Fruit fly (Drosophila melanogaster) whole organism, embryonic: ENCODE results near the gene CG17154.

Source experiments
- Adf1 ChIP-seq: fragments of 200-800 bp; sonication (Bioruptor generic); IDR thresholded peaks from 2 replicates; pipeline ENCODE4 v1.3.6; 2022; ENCODE audit warnings: missing biosample characterization, missing genetic modification characterization
- Bteb2 ChIP-seq: fragments of 200-800 bp; sonication (Bioruptor generic); optimal IDR thresholded peaks from 2 replicates; lab custom pipeline; 2016; ENCODE audit warnings: missing biosample characterization, missing genetic modification characterization
- CG1024 ChIP-seq: fragments of 200-800 bp; sonication (Bioruptor generic); IDR thresholded peaks from 2 replicates; pipeline ENCODE4 v1.3.6; 2022; ENCODE audit warnings: missing biosample characterization, missing genetic modification characterization
- CG12659 ChIP-seq: fragments of 200-800 bp; sonication (Bioruptor generic); optimal IDR thresholded peaks from 3 replicates; lab custom pipeline; 2017; ENCODE audit warnings: mild to moderate bottlenecking, missing biosample characterization, missing genetic modification reagents, missing genetic modification characterization
- CG12769 ChIP-seq: fragments of 200-800 bp; sonication (Bioruptor generic); optimal IDR thresholded peaks from 2 replicates; lab custom pipeline; 2019; ENCODE audit warnings: missing biosample characterization, mild to moderate bottlenecking, missing genetic modification characterization, moderate library complexity
- CG13287 ChIP-seq: fragments of 200-800 bp; sonication (Bioruptor generic); IDR thresholded peaks from 2 replicates; pipeline ENCODE4 v1.3.6; 2022; ENCODE audit warnings: missing biosample characterization, missing genetic modification characterization; ENCODE audit not compliant: partially characterized antibody
- CG13296 ChIP-seq: fragments of 200-800 bp; sonication (Bioruptor generic); optimal IDR thresholded peaks from 3 replicates; lab custom pipeline; 2018; ENCODE audit warnings: missing biosample characterization, mild to moderate bottlenecking, missing genetic modification characterization
- CG13424 ChIP-seq: fragments of 200-800 bp; sonication (Bioruptor generic); optimal IDR thresholded peaks from 2 replicates; lab custom pipeline; 2019; ENCODE audit warnings: missing biosample characterization, mild to moderate bottlenecking, missing genetic modification characterization, moderate library complexity
- CG15514 ChIP-seq: fragments of 200-800 bp; sonication (Bioruptor generic); optimal IDR thresholded peaks from 3 replicates; lab custom pipeline; 2017; ENCODE audit warnings: missing biosample characterization, missing genetic modification characterization, mild to moderate bottlenecking, moderate library complexity, missing genetic modification reagents
- CG30403 ChIP-seq: fragments of 200-800 bp; sonication (Bioruptor generic); optimal IDR thresholded peaks from 3 replicates; lab custom pipeline; 2016; ENCODE audit warnings: missing biosample characterization, missing genetic modification characterization
- CG32767 ChIP-seq: fragments of 200-800 bp; sonication (Bioruptor generic); IDR thresholded peaks from 2 replicates; pipeline ENCODE4 v1.3.6; 2022; ENCODE audit warnings: missing biosample characterization, missing genetic modification characterization
- CG34422 ChIP-seq: fragments of 200-800 bp; sonication (Bioruptor generic); IDR thresholded peaks from 3 replicates; pipeline ENCODE4 v1.3.6; 2022; ENCODE audit warnings: missing biosample characterization, missing genetic modification characterization
- CG3838 ChIP-seq: fragments of 200-800 bp; sonication (Bioruptor generic); optimal IDR thresholded peaks from 3 replicates; lab custom pipeline; 2016; ENCODE audit warnings: missing biosample characterization, missing genetic modification characterization
- CG3995 ChIP-seq: fragments of 200-800 bp; sonication (Bioruptor generic); optimal IDR thresholded peaks from 3 replicates; lab custom pipeline; 2016; ENCODE audit warnings: missing biosample characterization, missing genetic modification characterization
- CG42726 ChIP-seq: fragments of 200-800 bp; sonication (Bioruptor generic); IDR thresholded peaks from 2 replicates; pipeline ENCODE4 v1.3.6; 2022; ENCODE audit warnings: missing biosample characterization, missing genetic modification characterization; ENCODE audit not compliant: partially characterized antibody
- CG6175 ChIP-seq: fragments of 200-800 bp; sonication (Bioruptor generic); IDR thresholded peaks from 3 replicates; pipeline ENCODE4 v1.3.6; 2022; ENCODE audit warnings: missing biosample characterization, missing genetic modification characterization
- CG6272 ChIP-seq: fragments of 200-800 bp; sonication (Bioruptor generic); IDR thresholded peaks from 2 replicates; pipeline ENCODE4 v1.3.6; 2022; ENCODE audit warnings: missing biosample characterization, missing genetic modification characterization
- CG6791 ChIP-seq: fragments of 200-800 bp; sonication (Bioruptor generic); IDR thresholded peaks from 3 replicates; pipeline ENCODE4 v1.3.6; 2022; ENCODE audit warnings: missing biosample characterization, missing genetic modification characterization; ENCODE audit not compliant: partially characterized antibody
- CG8089 ChIP-seq: fragments of 200-800 bp; sonication (Bioruptor generic); optimal IDR thresholded peaks from 3 replicates; lab custom pipeline; 2016; ENCODE audit warnings: missing biosample characterization, missing genetic modification characterization
- CG8765 ChIP-seq: fragments of 200-800 bp; sonication (Bioruptor generic); IDR thresholded peaks from 2 replicates; pipeline ENCODE4 v1.3.6; 2022; ENCODE audit warnings: missing biosample characterization, missing genetic modification characterization
- CkIIα-i1 ChIP-seq: fragments of 200-800 bp; sonication (Bioruptor generic); IDR thresholded peaks from 2 replicates; pipeline ENCODE4 v1.3.6; 2022; ENCODE audit warnings: missing biosample characterization, missing genetic modification characterization
- Doc2 ChIP-seq: fragments of 200-800 bp; sonication (Bioruptor generic); IDR thresholded peaks from 2 replicates; pipeline ENCODE4 v1.3.6; 2022; ENCODE audit warnings: missing biosample characterization, missing genetic modification characterization
- Gsc ChIP-seq: fragments of 200-800 bp; sonication (Bioruptor generic); IDR thresholded peaks from 2 replicates; pipeline ENCODE4 v1.3.6; 2022; ENCODE audit warnings: missing biosample characterization, missing genetic modification characterization
- H15 ChIP-seq: fragments of 200-800 bp; sonication (Bioruptor generic); IDR thresholded peaks from 3 replicates; pipeline ENCODE4 v1.3.6; 2022; ENCODE audit warnings: missing biosample characterization, missing genetic modification characterization
- Hr39 ChIP-seq: fragments of >200 bp; optimal IDR thresholded peaks from 2 replicates; lab custom pipeline; 2017
- Opbp ChIP-seq: fragments of 200-800 bp; sonication (Bioruptor generic); IDR thresholded peaks from 3 replicates; pipeline ENCODE4 v1.3.6; 2022; ENCODE audit warnings: missing biosample characterization, missing genetic modification characterization; ENCODE audit not compliant: partially characterized antibody
- Rx ChIP-seq: fragments of 200-800 bp; sonication (Bioruptor generic); IDR thresholded peaks from 2 replicates; pipeline ENCODE4 v1.3.6; 2022; ENCODE audit warnings: missing biosample characterization, missing genetic modification characterization
- al ChIP-seq: fragments of 200-800 bp; sonication (Bioruptor generic); IDR thresholded peaks from 2 replicates; pipeline ENCODE4 v1.3.6; 2022; ENCODE audit warnings: missing biosample characterization, missing genetic modification characterization
- aop ChIP-seq: fragments of 200-800 bp; sonication (Bioruptor generic); IDR thresholded peaks from 2 replicates; pipeline ENCODE4 v1.3.6; 2022; ENCODE audit warnings: missing biosample characterization, missing genetic modification characterization
- ato ChIP-seq: fragments of 200-800 bp; sonication (Bioruptor generic); IDR thresholded peaks from 2 replicates; pipeline ENCODE4 v1.3.6; 2022; ENCODE audit warnings: missing biosample characterization, missing genetic modification characterization; ENCODE audit not compliant: partially characterized antibody
- cad ChIP-seq: fragments of >200 bp; optimal IDR thresholded peaks from 2 replicates; lab custom pipeline; 2017; ENCODE audit warnings: missing biosample characterization, missing genetic modification characterization
- caup ChIP-seq: fragments of 200-800 bp; sonication (Bioruptor generic); optimal IDR thresholded peaks from 3 replicates; lab custom pipeline; 2017; ENCODE audit warnings: missing biosample characterization, mild to moderate bottlenecking, missing genetic modification characterization, moderate library complexity; ENCODE audit not compliant: severe bottlenecking
- dpn ChIP-seq, 2 experiments: fragments of 200-800 bp; sonication (Bioruptor generic); optimal IDR thresholded peaks; 3 replicates each; lab custom pipeline; 2016; ENCODE audit warnings: missing biosample characterization in 2 of 2, missing genetic modification characterization in 2 of 2
- ewg ChIP-seq: fragments of 200-800 bp; sonication (Bioruptor generic); optimal IDR thresholded peaks from 3 replicates; lab custom pipeline; 2017; ENCODE audit warnings: mild to moderate bottlenecking, missing biosample characterization, missing genetic modification reagents, missing genetic modification characterization
- eyg ChIP-seq: fragments of 200-800 bp; sonication (Bioruptor generic); optimal IDR thresholded peaks from 3 replicates; lab custom pipeline; 2016; ENCODE audit warnings: missing biosample characterization, missing genetic modification characterization
- gcm ChIP-seq: fragments of 200-800 bp; sonication (Bioruptor generic); optimal IDR thresholded peaks from 2 replicates; lab custom pipeline; 2019; ENCODE audit warnings: missing biosample characterization, mild to moderate bottlenecking, missing genetic modification characterization, moderate library complexity
- hbn ChIP-seq: fragments of 200-800 bp; sonication (Bioruptor generic); IDR thresholded peaks from 2 replicates; pipeline ENCODE4 v1.3.6; 2022; ENCODE audit warnings: missing biosample characterization, missing genetic modification characterization; ENCODE audit not compliant: partially characterized antibody
- ind ChIP-seq: fragments of 200-800 bp; sonication (Bioruptor generic); optimal IDR thresholded peaks from 3 replicates; lab custom pipeline; 2016; ENCODE audit warnings: missing biosample characterization, missing genetic modification characterization
- jing ChIP-seq: fragments of 200-800 bp; sonication (Bioruptor generic); optimal IDR thresholded peaks from 2 replicates; lab custom pipeline; 2018; ENCODE audit warnings: missing biosample characterization, mild to moderate bottlenecking, missing genetic modification characterization
- klu ChIP-seq: fragments of 200-800 bp; sonication (Bioruptor generic); IDR thresholded peaks from 2 replicates; pipeline ENCODE4 v1.3.6; 2022; ENCODE audit warnings: missing biosample characterization, missing genetic modification characterization
- nerfin-2 ChIP-seq: fragments of 200-800 bp; sonication (Bioruptor generic); IDR thresholded peaks from 2 replicates; pipeline ENCODE4 v1.3.6; 2022; ENCODE audit warnings: missing biosample characterization, missing genetic modification characterization; ENCODE audit not compliant: partially characterized antibody
- pb ChIP-seq: fragments of 200-800 bp; sonication (Bioruptor generic); optimal IDR thresholded peaks from 3 replicates; lab custom pipeline; 2016; ENCODE audit warnings: missing biosample characterization, missing genetic modification characterization
- pho ChIP-seq: fragments of 200-800 bp; sonication (Bioruptor generic); optimal IDR thresholded peaks from 2 replicates; lab custom pipeline; 2016; ENCODE audit warnings: missing biosample characterization, missing genetic modification characterization
- pum ChIP-seq: fragments of 200-800 bp; sonication (Bioruptor generic); optimal IDR thresholded peaks from 2 replicates; lab custom pipeline; 2016; ENCODE audit warnings: missing biosample characterization, missing genetic modification characterization
- pzg ChIP-seq: fragments of 200-800 bp; sonication (Bioruptor generic); optimal IDR thresholded peaks from 3 replicates; lab custom pipeline; 2018; ENCODE audit warnings: missing biosample characterization, mild to moderate bottlenecking, missing genetic modification characterization, moderate library complexity
- ranshi ChIP-seq: fragments of 200-800 bp; sonication (Bioruptor generic); IDR thresholded peaks from 2 replicates; pipeline ENCODE4 v1.3.6; 2022; ENCODE audit warnings: missing biosample characterization, missing genetic modification characterization
- run ChIP-seq: fragments of 200-800 bp; sonication (Bioruptor generic); optimal IDR thresholded peaks from 3 replicates; lab custom pipeline; 2018; ENCODE audit warnings: missing biosample characterization, mild to moderate bottlenecking, missing genetic modification characterization
- sna ChIP-seq: fragments of 200-800 bp; sonication (Bioruptor generic); IDR thresholded peaks from 2 replicates; pipeline ENCODE4 v1.3.6; 2022; ENCODE audit warnings: missing biosample characterization, missing genetic modification characterization; ENCODE audit not compliant: partially characterized antibody
- stwl ChIP-seq: fragments of 200-800 bp; sonication (Bioruptor generic); optimal IDR thresholded peaks from 3 replicates; lab custom pipeline; 2018; ENCODE audit warnings: missing biosample characterization, mild to moderate bottlenecking, missing genetic modification characterization, moderate library complexity
- tap ChIP-seq: fragments of 200-800 bp; optimal IDR thresholded peaks from 3 replicates; lab custom pipeline; 2019; ENCODE audit warnings: missing biosample characterization, mild to moderate bottlenecking, missing genetic modification characterization, moderate library complexity
- tgo ChIP-seq: fragments of 200-800 bp; sonication (Bioruptor generic); IDR thresholded peaks from 3 replicates; pipeline ENCODE4 v1.3.6; 2022; ENCODE audit warnings: missing biosample characterization, missing genetic modification characterization
- vvl ChIP-seq: fragments of 200-800 bp; sonication (Bioruptor generic); IDR thresholded peaks from 2 replicates; pipeline ENCODE4 v1.3.6; 2022; ENCODE audit warnings: missing biosample characterization, missing genetic modification characterization

Gene CG17154

DNA sequence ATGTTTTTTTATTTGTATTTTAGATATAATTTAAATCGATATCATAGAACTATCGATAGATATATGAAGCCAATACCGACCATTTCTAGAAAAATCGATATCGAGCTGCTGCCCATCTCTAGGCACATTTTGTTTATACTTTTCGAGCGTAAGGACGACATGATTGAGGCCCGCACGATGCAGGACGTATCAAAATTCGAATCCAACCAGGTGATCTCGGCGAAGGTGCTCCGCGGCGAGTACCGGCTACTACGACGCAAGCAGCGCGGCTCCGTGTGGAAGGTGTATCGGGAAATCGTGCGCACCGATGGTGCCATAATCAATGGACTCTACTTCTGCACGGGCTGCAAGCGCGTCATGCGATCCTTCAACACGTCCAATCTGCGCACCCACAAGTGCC lies 29.7 kb downstream of the CG17154 start, which contains the start of gene ssp (continued):
- TF ChIP-seq eyg (GFP tag; lab: Kevin White, UChicago) (no peak), CG12659 (peak; percentile 14), CG42726 (GFP tag; lab: Robert Waterston, UW) (no peak; the same call in 1 of the 2 replicates), Bteb2 (GFP tag; lab: Kevin White, UChicago) (no peak), al (GFP tag; lab: Robert Waterston, UW) (no peak), CG12769 (tag; lab: Kevin White, UChicago) (no peak), CG6791 (GFP tag; lab: Robert Waterston, UW) (peak; percentile 81), CG15514 (GFP tag; lab: Kevin White, UChicago) (no peak), CG13287 (GFP tag; lab: Robert Waterston, UW) (peak; percentile 91), dpn (GFP tag; optimal IDR thresholded peaks at IDR 0.05; lab: Kevin White, UChicago) (no peak), pum (GFP tag; lab: Kevin White, UChicago) (no peak), H15 (GFP tag; lab: Robert Waterston, UW) (no peak), nerfin-2 (GFP tag; lab: Robert Waterston, UW) (peak; percentile 61), CG34422 (GFP tag; lab: Robert Waterston, UW) (peak; percentile 20; the same call in 1 of the 3 replicates), tgo (GFP tag; lab: Robert Waterston, UW) (no peak), caup (GFP tag; lab: Kevin White, UChicago) (no peak), CG8089 (no peak), CG13424 (tag; lab: Kevin White, UChicago) (no peak), pb (GFP tag; lab: Kevin White, UChicago) (no peak), CG6272 (GFP tag; lab: Robert Waterston, UW) (no peak), CG6175 (GFP tag; lab: Robert Waterston, UW) (no peak), CG1024 (GFP tag; lab: Robert Waterston, UW) (no peak), vvl (no peak), Adf1 (GFP tag; lab: Robert Waterston, UW) (no peak), run (tag; lab: Kevin White, UChicago) (no peak), klu (GFP tag; lab: Robert Waterston, UW) (no peak), CG32767 (GFP tag; lab: Robert Waterston, UW) (no peak), Opbp (GFP tag; lab: Robert Waterston, UW) (peak; percentile 86), CG8765 (GFP tag; lab: Robert Waterston, UW) (no peak), jing (no peak), CG3838 (GFP tag; lab: Kevin White, UChicago) (no peak), ato (GFP tag; lab: Robert Waterston, UW) (peak; percentile 56; the same call in 1 of the 2 replicates), CG30403 (no peak), CG3995 (GFP tag; lab: Kevin White, UChicago) (no peak), sna (peak; percentile 83), aop (GFP tag; lab: Robert Waterston, UW) (no peak), ind (no peak), Rx (GFP tag; lab: Robert Waterston, UW) (no peak), Hr39 (no peak), pho (GFP tag; lab: Kevin White, UChicago) (no peak), stwl (tag; lab: Kevin White, UChicago) (peak; percentile 79), pzg (peak; percentile 50), cad (GFP tag; lab: Kevin White, UChicago) (no peak), ewg (GFP tag; lab: Kevin White, UChicago) (no peak), ranshi (GFP tag; lab: Robert Waterston, UW) (no peak), CkIIα-i1 (GFP tag; lab: Robert Waterston, UW) (no peak), Gsc (no peak), gcm (GFP tag; lab: Kevin White, UChicago) (peak; percentile 9), CG13296 (GFP tag; lab: Kevin White, UChicago) (no peak), hbn (peak; percentile 82), tap (tag; lab: Kevin White, UChicago) (no peak), Doc2 (GFP tag; lab: Robert Waterston, UW) (no peak)
